Worm (Caenorhabditis elegans) whole organism, L2 larva: ENCODE measurements around the gene mrpl-39.
A peak's percentile ranks its signal among the peaks of the same experiment; 100 is the strongest.

Experiments
- C34F6.9 ChIP-seq: fragments of 150-350 bp; optimal IDR thresholded peaks from 2 replicates; lab custom pipeline; 2014; ENCODE audit warnings: missing biosample characterization, missing genetic modification characterization
- Y55F3AM.14 ChIP-seq: fragments of 200-800 bp; sonication (Bioruptor generic); optimal IDR thresholded peaks from 2 replicates; lab custom pipeline; 2018; ENCODE audit warnings: mild to moderate bottlenecking, missing genetic modification characterization, missing compliant biosample characterization
- ZK546.5 ChIP-seq: sonication (generic microtip); optimal IDR thresholded peaks from 2 replicates; lab custom pipeline; 2017; ENCODE audit warnings: missing biosample characterization, missing genetic modification characterization
- aly-2 ChIP-seq: fragments of 150-350 bp; optimal IDR thresholded peaks from 2 replicates; lab custom pipeline; 2014; ENCODE audit warnings: missing biosample characterization, missing genetic modification characterization
- ama-1 ChIP-seq: fragments of 150-350 bp; optimal IDR thresholded peaks from 2 replicates; lab custom pipeline; 2018; ENCODE audit warnings: inconsistent platforms
- blmp-1 ChIP-seq: sonication (generic microtip); optimal IDR thresholded peaks from 2 replicates; lab custom pipeline; 2017; ENCODE audit warnings: missing genetic modification characterization, mild to moderate bottlenecking, missing compliant biosample characterization, antibody characterized with exemption, moderate library complexity; ENCODE audit not compliant: insufficient read depth
- ceh-16 ChIP-seq: fragments of 150-350 bp; optimal IDR thresholded peaks from 2 replicates; lab custom pipeline; 2014; ENCODE audit warnings: missing biosample characterization, missing genetic modification characterization
- ceh-82 ChIP-seq: fragments of 150-350 bp; optimal IDR thresholded peaks from 2 replicates; lab custom pipeline; 2014; ENCODE audit warnings: missing biosample characterization, missing genetic modification characterization
- dmd-4 ChIP-seq: sonication (generic microtip); optimal IDR thresholded peaks from 2 replicates; lab custom pipeline; 2017; ENCODE audit warnings: missing biosample characterization, missing genetic modification characterization
- egl-27 ChIP-seq: sonication (generic microtip); optimal IDR thresholded peaks from 3 replicates; lab custom pipeline; 2017; ENCODE audit warnings: missing biosample characterization, missing genetic modification reagents, missing genetic modification characterization
- elt-1 ChIP-seq: fragments of 150-350 bp; optimal IDR thresholded peaks from 2 replicates; lab custom pipeline; 2014; ENCODE audit warnings: missing biosample characterization, missing genetic modification characterization
- elt-3 ChIP-seq: sonication (generic microtip); optimal IDR thresholded peaks from 2 replicates; lab custom pipeline; 2017; ENCODE audit warnings: missing biosample characterization, missing genetic modification characterization
- fos-1 ChIP-seq: fragments of 150-350 bp; optimal IDR thresholded peaks from 2 replicates; lab custom pipeline; 2014; ENCODE audit warnings: missing biosample characterization, missing genetic modification characterization
- lin-13 ChIP-seq: fragments of 150-350 bp; optimal IDR thresholded peaks from 2 replicates; lab custom pipeline; 2014; ENCODE audit warnings: missing biosample characterization, missing genetic modification reagents, missing genetic modification characterization
- lsy-2 ChIP-seq, 2 experiments: fragments of 150-350 bp in 1 of 2; sonication (generic microtip) in 1 of 2; optimal IDR thresholded peaks; 2 replicates each; lab custom pipeline; 2014 to 2017; ENCODE audit warnings: missing biosample characterization in 2 of 2, missing genetic modification characterization in 2 of 2
- mab-5 ChIP-seq: fragments of 150-350 bp; optimal IDR thresholded peaks from 2 replicates; lab custom pipeline; 2014; ENCODE audit warnings: missing biosample characterization, missing genetic modification characterization
- mbf-1 ChIP-seq: sonication (generic microtip); optimal IDR thresholded peaks from 2 replicates; lab custom pipeline; 2017; ENCODE audit warnings: missing biosample characterization, missing genetic modification characterization
- mdl-1 ChIP-seq, 2 experiments: fragments of 150-350 bp in 1 of 2; sonication (generic microtip) in 1 of 2; optimal IDR thresholded peaks; 2 replicates each; lab custom pipeline; 2017; ENCODE audit warnings: missing biosample characterization in 2 of 2, missing genetic modification characterization in 2 of 2
- nhr-11 ChIP-seq: fragments of 150-350 bp; optimal IDR thresholded peaks from 2 replicates; lab custom pipeline; 2014; ENCODE audit warnings: missing biosample characterization, missing genetic modification characterization
- nhr-12 ChIP-seq: fragments of 150-350 bp; optimal IDR thresholded peaks from 2 replicates; lab custom pipeline; 2014; ENCODE audit warnings: missing biosample characterization, missing genetic modification characterization
- nhr-21 ChIP-seq: fragments of 150-350 bp; optimal IDR thresholded peaks from 2 replicates; lab custom pipeline; 2014; ENCODE audit warnings: missing biosample characterization, missing genetic modification characterization
- nhr-237 ChIP-seq: fragments of 150-350 bp; optimal IDR thresholded peaks from 2 replicates; lab custom pipeline; 2014; ENCODE audit warnings: missing biosample characterization, missing genetic modification characterization
- nhr-25 ChIP-seq: fragments of 150-350 bp; sonication (generic microtip); optimal IDR thresholded peaks from 3 replicates; lab custom pipeline; 2014; ENCODE audit warnings: missing biosample characterization, missing genetic modification characterization
- nhr-6 ChIP-seq: fragments of 150-350 bp; optimal IDR thresholded peaks from 2 replicates; lab custom pipeline; 2014; ENCODE audit warnings: missing biosample characterization, missing genetic modification characterization
- peb-1 ChIP-seq: fragments of 150-350 bp; optimal IDR thresholded peaks from 2 replicates; lab custom pipeline; 2014; ENCODE audit warnings: missing biosample characterization, missing genetic modification characterization
- sem-4 ChIP-seq: fragments of 150-350 bp; optimal IDR thresholded peaks from 2 replicates; lab custom pipeline; 2014; ENCODE audit warnings: missing biosample characterization, missing genetic modification reagents, missing genetic modification characterization
- skn-1 ChIP-seq: sonication (generic microtip); optimal IDR thresholded peaks from 2 replicates; lab custom pipeline; 2017; ENCODE audit warnings: missing biosample characterization, missing genetic modification characterization
- sma-3 ChIP-seq: sonication (generic microtip); optimal IDR thresholded peaks from 2 replicates; lab custom pipeline; 2016; ENCODE audit warnings: missing genetic modification reagents, missing genetic modification characterization, missing compliant biosample characterization
- sma-9 ChIP-seq, 2 experiments: fragments of 150-350 bp in 1 of 2; sonication (generic microtip) in 1 of 2; optimal IDR thresholded peaks; 2 replicates each; lab custom pipeline; 2014 to 2016; ENCODE audit warnings: missing genetic modification characterization in 2 of 2, mild to moderate bottlenecking in 1 of 2, missing biosample characterization in 1 of 2, missing compliant biosample characterization in 1 of 2, missing genetic modification reagents in 1 of 2, moderate library complexity in 1 of 2
- snpc-4 ChIP-seq: fragments of 150-350 bp; optimal IDR thresholded peaks from 2 replicates; lab custom pipeline; 2014; ENCODE audit warnings: missing biosample characterization, missing genetic modification characterization
- unc-39 ChIP-seq: fragments of 150-350 bp; optimal IDR thresholded peaks from 2 replicates; lab custom pipeline; 2014; ENCODE audit warnings: missing biosample characterization, missing genetic modification characterization
- unc-55 ChIP-seq: fragments of 150-350 bp; sonication (generic microtip); optimal IDR thresholded peaks from 3 replicates; lab custom pipeline; 2014; ENCODE audit warnings: missing biosample characterization, missing genetic modification reagents, missing genetic modification characterization
- unc-62 ChIP-seq: fragments of 150-350 bp; optimal IDR thresholded peaks from 2 replicates; lab custom pipeline; 2014; ENCODE audit warnings: missing biosample characterization, missing genetic modification reagents, missing genetic modification characterization
- zag-1 ChIP-seq: fragments of 150-350 bp; optimal IDR thresholded peaks from 2 replicates; lab custom pipeline; 2014; ENCODE audit warnings: missing biosample characterization, missing genetic modification characterization
- ztf-1 ChIP-seq: fragments of 200-800 bp; sonication (Bioruptor generic); conservative IDR thresholded peaks from 2 replicates; pipeline ENCODE4 v1.3.6; 2022; ENCODE audit warnings: missing genetic modification characterization, missing compliant biosample characterization
- ztf-11 ChIP-seq: sonication (generic microtip); optimal IDR thresholded peaks from 2 replicates; lab custom pipeline; 2017; ENCODE audit warnings: missing biosample characterization, missing genetic modification characterization
- ztf-4 ChIP-seq: fragments of 150-350 bp; optimal IDR thresholded peaks from 2 replicates; lab custom pipeline; 2014; ENCODE audit warnings: missing biosample characterization, missing genetic modification characterization

The mrpl-39 gene

DNA sequence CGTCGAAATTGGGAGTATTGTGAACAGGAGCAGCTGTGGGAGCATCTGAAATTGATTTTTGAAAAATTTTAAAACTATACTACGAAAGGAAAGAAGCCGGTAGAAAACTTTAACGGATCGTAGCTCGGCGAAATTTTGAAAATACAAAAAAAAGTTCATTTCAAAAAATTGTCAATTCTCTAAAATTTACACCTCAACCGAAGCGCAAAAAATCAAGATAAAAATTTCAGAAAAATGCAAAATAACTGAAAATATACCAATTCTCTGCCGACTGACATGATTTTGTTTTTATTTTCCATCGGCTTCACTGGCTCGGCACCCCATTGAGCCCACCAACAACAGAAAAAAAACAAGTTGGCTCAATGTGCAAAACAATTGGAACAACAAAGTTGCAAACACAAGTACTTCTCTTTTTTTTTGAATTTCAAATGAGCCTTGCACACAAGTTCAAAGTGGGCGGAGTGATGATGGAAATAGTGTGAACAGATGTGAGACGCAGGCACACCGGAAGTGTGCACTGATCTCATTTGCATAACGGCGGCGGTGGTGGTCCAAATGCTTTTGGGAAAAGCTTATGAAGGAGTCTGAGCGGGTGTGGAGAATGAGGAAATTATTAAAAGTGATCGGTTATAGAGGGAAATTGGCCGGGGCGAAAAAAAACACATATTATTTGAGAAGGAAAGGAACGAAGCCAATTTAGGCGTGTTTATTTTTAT lies 46.3 kb upstream of the mrpl-39 start, which contains the start of gene F36H9.7:
F36H9.7 (minus strand) TSS at position 51 of the 716 bp plus-strand sequence.
- TF ChIP-seq blmp-1 (tag; lab: Kevin White, UChicago) (no peak), nhr-12 (tag; lab: Kevin White, UChicago) (no peak)

DNA sequence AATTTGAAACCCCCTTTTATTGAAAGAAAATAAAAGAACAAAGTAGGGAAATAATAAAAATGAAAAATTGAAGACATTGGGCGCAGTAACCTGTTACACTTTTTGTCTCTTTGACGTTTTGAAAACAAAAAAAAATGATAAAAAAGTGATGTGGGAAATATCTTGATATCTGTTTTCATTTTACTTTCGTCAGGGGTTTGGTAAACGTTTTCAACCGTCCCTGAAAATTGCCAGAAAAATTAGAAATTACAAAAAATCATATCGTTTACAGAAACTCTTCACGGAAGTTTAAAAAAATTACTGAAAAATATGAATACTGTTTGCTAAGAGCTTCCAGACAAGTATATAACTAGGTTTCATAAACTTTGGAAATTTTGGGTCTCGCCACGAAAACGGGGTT lies 42.2 kb upstream of the mrpl-39 start, which contains the start of gene F36H9.4:
F36H9.4 (minus strand) TSS at position 101 of the 400 bp plus-strand sequence.
- no peak for TF ChIP-seq nhr-21 (tag; lab: Kevin White, UChicago)
- no peak for TF ChIP-seq nhr-11 (tag; lab: Kevin White, UChicago)
- no peak for TF ChIP-seq blmp-1 (tag; lab: Kevin White, UChicago)
- TF ChIP-seq nhr-25 (tag; lab: Kevin White, UChicago), result no peak
- no peak for TF ChIP-seq lin-13 (GFP tag; lab: Kevin White, UChicago)

DNA sequence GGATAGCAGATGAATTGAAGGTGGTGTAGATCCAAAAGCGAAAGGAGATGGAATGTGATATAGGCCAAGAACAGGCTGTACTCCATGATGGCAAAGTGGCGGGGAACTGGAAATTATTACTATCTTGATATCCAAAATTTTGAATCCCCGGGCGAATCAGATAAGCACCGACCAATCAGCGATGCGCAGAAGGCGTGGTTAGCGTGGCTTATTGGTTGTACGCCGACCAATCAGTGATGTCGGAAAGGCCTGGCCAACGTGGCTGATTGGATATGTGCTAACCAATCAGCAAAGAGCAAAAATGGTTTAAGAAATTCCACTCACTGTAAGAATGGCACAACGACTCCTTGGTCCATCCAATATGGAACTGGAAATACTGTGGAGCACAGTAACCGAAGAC lies 41.4 kb upstream of the mrpl-39 start:
- TF ChIP-seq skn-1 (tag; lab: Kevin White, UChicago) (no peak), ZK546.5 (tag; lab: Kevin White, UChicago) (no peak), ceh-82 (tag; lab: Kevin White, UChicago) (no peak), unc-39 (no peak)

DNA sequence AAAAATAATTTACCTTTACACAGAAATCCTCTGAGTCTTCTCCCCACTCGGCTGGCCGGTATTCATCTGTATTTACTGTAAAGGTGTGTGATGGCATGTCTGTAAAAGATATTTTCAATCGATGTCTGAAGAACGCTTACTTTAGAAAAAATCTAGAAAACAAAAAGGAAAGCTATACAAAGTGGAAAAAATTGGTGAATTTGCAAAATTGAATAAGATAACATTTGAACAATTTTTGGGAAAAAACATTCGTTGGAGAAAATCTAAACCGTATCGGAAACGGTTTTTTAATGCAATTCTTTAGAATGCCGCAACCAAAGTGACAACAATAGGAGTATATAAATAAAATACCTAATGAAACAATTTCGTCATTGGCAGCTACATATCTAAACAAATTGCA lies 39.5 kb upstream of the mrpl-39 start, which contains the start of gene F36H9.5:
F36H9.5 (minus strand) TSS at position 101 of the 400 bp plus-strand sequence.
- no peak for TF ChIP-seq ceh-16
- no peak for TF ChIP-seq mab-5 (tag; lab: Kevin White, UChicago)
- no peak for TF ChIP-seq egl-27 (tag; lab: Kevin White, UChicago)
- no peak for TF ChIP-seq zag-1
- no peak for TF ChIP-seq sem-4
- TF ChIP-seq ama-1 (lab: Kevin White, UChicago), result no peak
- no peak for TF ChIP-seq ztf-1
- TF ChIP-seq unc-39, result no peak
- no peak for TF ChIP-seq mbf-1 (tag; lab: Kevin White, UChicago)
- no peak for TF ChIP-seq blmp-1 (tag; lab: Kevin White, UChicago)
- no peak for TF ChIP-seq ztf-11
- no peak for TF ChIP-seq fos-1 (tag; lab: Kevin White, UChicago)

DNA sequence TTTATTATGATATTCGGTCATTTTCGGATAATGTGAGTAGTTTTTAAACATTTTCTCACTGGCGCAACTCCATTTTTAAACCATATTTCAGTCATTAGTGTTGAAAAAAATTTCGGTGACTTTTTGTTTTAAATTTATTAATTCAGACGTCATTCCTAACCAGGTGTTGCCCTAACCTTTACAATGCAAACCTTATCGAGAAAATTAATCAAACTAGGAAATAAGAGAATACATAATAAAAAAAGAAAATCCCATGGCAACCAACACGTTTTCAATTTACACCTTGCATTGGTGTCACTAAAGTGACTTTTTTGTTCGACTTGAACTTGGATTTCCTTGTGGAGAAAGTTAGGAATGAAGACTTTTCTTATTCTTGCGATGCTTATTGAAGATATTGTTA lies 33.2 kb upstream of the mrpl-39 start, which contains the start of gene F36H9.2:
F36H9.2 (plus strand) TSS at position 301 of the 400 bp plus-strand sequence.
- TF ChIP-seq nhr-12 (tag; lab: Kevin White, UChicago), result no peak
- TF ChIP-seq nhr-237 (tag; lab: Kevin White, UChicago), result no peak
- TF ChIP-seq ceh-82 (tag; lab: Kevin White, UChicago), result no peak
- TF ChIP-seq nhr-6 (tag; lab: Kevin White, UChicago), result no peak
- TF ChIP-seq unc-62 (GFP tag; lab: Kevin White, UChicago), result no peak
- TF ChIP-seq elt-3 (tag; lab: Kevin White, UChicago), result no peak
- no peak for TF ChIP-seq zag-1
- no peak for TF ChIP-seq ceh-16
- TF ChIP-seq snpc-4 (tag; lab: Kevin White, UChicago), result no peak
- TF ChIP-seq nhr-25 (tag; lab: Kevin White, UChicago), result no peak
- no peak for TF ChIP-seq sem-4
- TF ChIP-seq egl-27 (tag; lab: Kevin White, UChicago), result no peak
- TF ChIP-seq ztf-4, result no peak
- TF ChIP-seq aly-2, result no peak
- TF ChIP-seq Y55F3AM.14 (GFP tag; lab: Kevin White, UChicago), result no peak
- TF ChIP-seq dmd-4 (tag; lab: Kevin White, UChicago), result no peak
- TF ChIP-seq skn-1 (tag; lab: Kevin White, UChicago), result no peak
- no peak for TF ChIP-seq C34F6.9 (tag; lab: Kevin White, UChicago)
- TF ChIP-seq mab-5 (tag; lab: Kevin White, UChicago), result no peak
- TF ChIP-seq lin-13 (GFP tag; lab: Kevin White, UChicago), result no peak

DNA sequence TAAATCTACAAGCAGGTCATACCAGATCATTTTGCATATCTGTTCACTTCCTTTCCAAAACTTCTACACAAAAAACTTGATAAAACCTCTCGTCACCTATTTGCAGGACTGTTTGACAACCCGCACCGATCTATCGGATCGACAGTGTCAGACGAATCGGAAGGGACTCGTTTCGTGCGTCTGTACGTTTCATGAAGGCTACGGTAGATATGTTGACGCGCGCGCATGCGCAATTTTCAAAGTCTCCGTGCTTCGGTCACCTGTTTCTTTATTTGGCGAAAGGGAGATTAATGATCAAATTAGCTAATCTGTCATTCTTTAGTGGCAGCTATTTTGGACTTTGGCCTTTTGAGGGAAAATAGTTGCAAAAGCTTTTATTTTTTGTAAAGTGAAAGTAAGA lies 31.9 kb upstream of the mrpl-39 start:
- peak; percentile 76 for TF ChIP-seq nhr-25 (tag; lab: Kevin White, UChicago)
- no peak for TF ChIP-seq unc-55
- TF ChIP-seq mdl-1 (tag; optimal IDR thresholded peaks at IDR 0.05; lab: Kevin White, UChicago), result no peak
- no peak for TF ChIP-seq ceh-82 (tag; lab: Kevin White, UChicago)
- TF ChIP-seq ztf-11, result no peak
- TF ChIP-seq nhr-11 (tag; lab: Kevin White, UChicago), result no peak
- TF ChIP-seq blmp-1 (tag; lab: Kevin White, UChicago), result peak; percentile 59
- TF ChIP-seq sma-3 (GFP tag; lab: Kevin White, UChicago), result peak; percentile 26
- TF ChIP-seq nhr-21 (tag; lab: Kevin White, UChicago), result peak; percentile 78
- no peak for TF ChIP-seq elt-1
- no peak for TF ChIP-seq ZK546.5 (tag; lab: Kevin White, UChicago)
- no peak for TF ChIP-seq peb-1 (tag; lab: Kevin White, UChicago)
- no peak for TF ChIP-seq dmd-4 (tag; lab: Kevin White, UChicago)
- TF ChIP-seq sem-4, result peak; percentile 3
- TF ChIP-seq snpc-4 (tag; lab: Kevin White, UChicago), result no peak
- no peak for TF ChIP-seq sma-9 (GFP tag; optimal IDR thresholded peaks at IDR 0.05; lab: Kevin White, UChicago)
- no peak for TF ChIP-seq sma-9 (tag; optimal IDR thresholded peaks at IDR 0.05; lab: Kevin White, UChicago)
- TF ChIP-seq unc-39, result no peak
- no peak for TF ChIP-seq lsy-2 (tag; optimal IDR thresholded peaks at IDR 0.05; lab: Kevin White, UChicago)
